Worm (Caenorhabditis elegans) whole organism, L3 larva: ENCODE data around the gene Y57A10C.1.

Experiments used
- ama-1 ChIP-seq: fragments of 150-350 bp; optimal IDR thresholded peaks from 2 replicates; lab custom pipeline; 2018
- egl-5 ChIP-seq: fragments of 150-350 bp; optimal IDR thresholded peaks from 2 replicates; lab custom pipeline; 2017; ENCODE audit warnings: missing biosample characterization, missing genetic modification reagents, missing genetic modification characterization, inconsistent platforms
- elt-1 ChIP-seq: fragments of 150-350 bp; optimal IDR thresholded peaks from 2 replicates; lab custom pipeline; 2014; ENCODE audit warnings: missing biosample characterization, missing genetic modification characterization
- elt-2 ChIP-seq: sonication (generic microtip); optimal IDR thresholded peaks from 2 replicates; lab custom pipeline; 2016; ENCODE audit warnings: missing genetic modification reagents, mild to moderate bottlenecking, missing genetic modification characterization, missing compliant biosample characterization
- mdl-1 ChIP-seq: fragments of 150-350 bp; optimal IDR thresholded peaks from 2 replicates; lab custom pipeline; 2014; ENCODE audit warnings: missing biosample characterization, missing genetic modification characterization
- nfya-1 ChIP-seq: sonication (generic microtip); optimal IDR thresholded peaks from 2 replicates; lab custom pipeline; 2017; ENCODE audit warnings: missing genetic modification characterization, mild to moderate bottlenecking, missing compliant biosample characterization, antibody characterized with exemption, moderate library complexity; ENCODE audit not compliant: insufficient read depth
- nhr-28 ChIP-seq: fragments of 150-350 bp; optimal IDR thresholded peaks from 2 replicates; lab custom pipeline; 2014; ENCODE audit warnings: missing biosample characterization, missing genetic modification characterization
- unc-39 ChIP-seq: sonication (generic microtip); optimal IDR thresholded peaks from 4 replicates; lab custom pipeline; 2017; ENCODE audit warnings: missing biosample characterization, missing genetic modification characterization
- ztf-11 ChIP-seq: fragments of 150-350 bp; optimal IDR thresholded peaks from 2 replicates; lab custom pipeline; 2014; ENCODE audit warnings: missing biosample characterization, missing genetic modification characterization

DNA sequence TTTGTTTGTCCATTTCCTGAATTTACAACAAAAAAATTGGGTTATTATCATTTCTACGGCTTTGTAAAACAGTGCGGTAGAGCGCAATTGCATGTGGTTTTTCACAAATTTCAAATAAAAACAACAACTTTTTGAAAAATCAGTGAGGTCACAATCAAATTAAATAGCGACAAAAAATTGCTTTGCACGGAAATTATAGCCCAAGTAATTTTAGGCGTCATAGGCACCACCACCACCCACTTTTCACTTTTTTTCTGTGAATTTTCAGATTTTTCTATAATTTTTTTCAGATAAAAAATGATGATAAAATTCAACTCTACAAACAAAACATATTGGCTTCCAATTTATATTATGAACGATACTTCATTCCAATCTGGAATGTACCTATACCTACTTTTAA lies 45.0 kb upstream of the Y57A10C.1 start, which contains the start of gene sre-38:
- TF ChIP-seq nhr-28 (tag; lab: Kevin White, UChicago) (no peak), elt-2 (tag; lab: Kevin White, UChicago) (no peak), nfya-1 (tag; lab: Kevin White, UChicago) (no peak), ztf-11 (no peak), ama-1 (lab: Kevin White, UChicago) (no peak), egl-5 (no peak), unc-39 (tag; lab: Kevin White, UChicago) (no peak), elt-1 (no peak), mdl-1 (tag; lab: Kevin White, UChicago) (no peak)
